Worm (Caenorhabditis elegans) whole organism, L3 larva: ENCODE data around the gene acr-7.

Source experiments
- ama-1 ChIP-seq: fragments of 150-350 bp; optimal IDR thresholded peaks from 2 replicates; lab custom pipeline; 2018
- daf-12 ChIP-seq: fragments of 150-350 bp; optimal IDR thresholded peaks from 2 replicates; lab custom pipeline; 2014; ENCODE audit warnings: missing biosample characterization, missing genetic modification reagents, missing genetic modification characterization
- elt-1 ChIP-seq: fragments of 150-350 bp; optimal IDR thresholded peaks from 2 replicates; lab custom pipeline; 2014; ENCODE audit warnings: missing biosample characterization, missing genetic modification characterization
- fkh-2 ChIP-seq: fragments of 150-350 bp; optimal IDR thresholded peaks from 2 replicates; lab custom pipeline; 2014; ENCODE audit warnings: missing biosample characterization, missing genetic modification reagents, missing genetic modification characterization
- lin-39 ChIP-seq: fragments of 150-350 bp; optimal IDR thresholded peaks from 2 replicates; lab custom pipeline; 2018; ENCODE audit warnings: missing biosample characterization, missing genetic modification reagents, missing genetic modification characterization
- mml-1 ChIP-seq: fragments of 150-350 bp; sonication (generic microtip); optimal IDR thresholded peaks from 3 replicates; lab custom pipeline; 2014; ENCODE audit warnings: missing biosample characterization, missing genetic modification characterization
- pqm-1 ChIP-seq: fragments of 150-350 bp; optimal IDR thresholded peaks from 2 replicates; lab custom pipeline; 2017; ENCODE audit warnings: missing biosample characterization, missing genetic modification characterization, inconsistent platforms
- skn-1 ChIP-seq: fragments of 150-350 bp; optimal IDR thresholded peaks from 2 replicates; lab custom pipeline; 2014; ENCODE audit warnings: missing biosample characterization, missing genetic modification characterization
- snpc-4 ChIP-seq: fragments of 150-350 bp; optimal IDR thresholded peaks from 2 replicates; lab custom pipeline; 2014; ENCODE audit warnings: missing biosample characterization, missing genetic modification characterization
- unc-62 ChIP-seq: fragments of 150-350 bp; sonication (generic microtip); optimal IDR thresholded peaks from 4 replicates; lab custom pipeline; 2014; ENCODE audit warnings: missing biosample characterization, missing genetic modification reagents, missing genetic modification characterization
- zag-1 ChIP-seq: fragments of 150-350 bp; optimal IDR thresholded peaks from 2 replicates; lab custom pipeline; 2014; ENCODE audit warnings: missing biosample characterization, missing genetic modification characterization
- ztf-11 ChIP-seq: fragments of 150-350 bp; optimal IDR thresholded peaks from 2 replicates; lab custom pipeline; 2014; ENCODE audit warnings: missing biosample characterization, missing genetic modification characterization

ce11 chrII:7813237-7813636 lies 36.4 kb downstream of the acr-7 start:
- TF ChIP-seq snpc-4 (tag; lab: Kevin White, UChicago) = no peak
- TF ChIP-seq ztf-11 (tag; lab: Kevin White, UChicago) = no peak
- TF ChIP-seq ama-1 (lab: Kevin White, UChicago) = no peak
- no peak for TF ChIP-seq daf-12 (tag; lab: Kevin White, UChicago)
- no peak for TF ChIP-seq pqm-1 (tag; lab: Kevin White, UChicago)
- no peak for TF ChIP-seq zag-1 (tag; lab: Kevin White, UChicago)
- TF ChIP-seq mml-1 (tag; lab: Kevin White, UChicago) = no peak
- no peak for TF ChIP-seq skn-1 (tag; lab: Kevin White, UChicago)
- TF ChIP-seq lin-39 (tag; lab: Kevin White, UChicago) = no peak
- TF ChIP-seq elt-1 (tag; lab: Kevin White, UChicago) = no peak
- TF ChIP-seq unc-62 = no peak
- no peak for TF ChIP-seq fkh-2 (tag; lab: Kevin White, UChicago)
